Fruit fly (Drosophila melanogaster): ENCODE results near the gene CG10375.

CG10375 gene

DNA sequence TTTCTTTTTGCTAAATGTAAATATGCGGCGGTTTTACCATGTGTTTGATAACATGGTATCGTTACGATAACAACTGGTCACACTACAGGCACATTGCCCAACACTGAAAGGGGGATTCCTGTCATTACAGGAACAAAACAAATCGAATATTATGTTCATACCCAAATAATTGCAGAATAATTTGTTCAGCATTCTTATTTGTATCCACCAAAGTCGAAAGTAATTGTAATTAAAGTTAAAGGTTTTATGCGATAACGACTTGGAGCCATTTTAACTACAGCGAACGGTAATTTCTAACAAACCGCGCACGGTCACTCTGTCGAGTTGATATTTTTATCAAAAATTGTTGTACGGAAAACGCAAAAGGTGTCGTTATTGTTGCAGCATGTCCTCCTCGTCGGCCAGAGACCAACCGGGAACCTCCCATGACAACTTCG is at the start of gene CG10375, which contains the start of gene CG10214 (continued):
- TF ChIP-seq caup (GFP tag; optimal IDR thresholded peaks at IDR 0.05; ENCODE audit: severe bottlenecking): peak; percentile 70
- peak; percentile 44 for TF ChIP-seq Nf-YB (GFP tag; optimal IDR thresholded peaks at IDR 0.05)
- peak; percentile 64 for TF ChIP-seq CG11398 (GFP tag; optimal IDR thresholded peaks at IDR 0.05)
- TF ChIP-seq ato (GFP tag; IDR thresholded peaks at IDR 0.05; ENCODE audit: partially characterized antibody): no peak
- 0 out of 3 replicates have a peak, but pooled peaks have one; percentile 18 for TF ChIP-seq CG14860 (GFP tag; IDR thresholded peaks at IDR 0.05; ENCODE audit: partially characterized antibody)
- TF ChIP-seq ATbp (GFP tag; optimal IDR thresholded peaks at IDR 0.05): no peak
- TF ChIP-seq CG2202 (tag; optimal IDR thresholded peaks at IDR 0.05): peak; percentile 32
- peak; percentile 73 for TF ChIP-seq CG10654 (GFP tag; optimal IDR thresholded peaks at IDR 0.05)
- peak; percentile 76 for TF ChIP-seq Bteb2 (GFP tag; optimal IDR thresholded peaks at IDR 0.05)
- TF ChIP-seq gfzf (GFP tag; optimal IDR thresholded peaks at IDR 0.05): peak; percentile 94
- peak; percentile 65 for TF ChIP-seq Mad (GFP tag; optimal IDR thresholded peaks at IDR 0.05)
- TF ChIP-seq CG4707 (GFP tag; optimal IDR thresholded peaks at IDR 0.05): peak; percentile 17
- TF ChIP-seq CG5245 (GFP tag; optimal IDR thresholded peaks at IDR 0.05): peak; percentile 42
- TF ChIP-seq chinmo (GFP tag; IDR thresholded peaks at IDR 0.05; ENCODE audit: partially characterized antibody): no peak
- TF ChIP-seq CG8359 (GFP tag; optimal IDR thresholded peaks at IDR 0.05; ENCODE audit: borderline replicate concordance): no peak
- peak; percentile 55 for TF ChIP-seq CG12299 (tag; optimal IDR thresholded peaks at IDR 0.05)
- no peak for TF ChIP-seq CG10321 (GFP tag; IDR thresholded peaks at IDR 0.05)
- peak; percentile 37 for TF ChIP-seq bigmax (GFP tag; optimal IDR thresholded peaks at IDR 0.05)
- TF ChIP-seq tap (tag; optimal IDR thresholded peaks at IDR 0.05): peak; percentile 58
- TF ChIP-seq zen (tag; optimal IDR thresholded peaks at IDR 0.05): peak; percentile 78
- peak; percentile 50 for TF ChIP-seq CG16813 (GFP tag; IDR thresholded peaks at IDR 0.05; ENCODE audit: partially characterized antibody)
- TF ChIP-seq CG3995 (GFP tag; optimal IDR thresholded peaks at IDR 0.05): peak; percentile 72
- no peak for TF ChIP-seq aop (GFP tag; IDR thresholded peaks at IDR 0.05)
- peak; percentile 82 for TF ChIP-seq her (GFP tag; optimal IDR thresholded peaks at IDR 0.05)
- peak; percentile 88 for TF ChIP-seq stwl (tag; optimal IDR thresholded peaks at IDR 0.05)
- peak; percentile 50 for TF ChIP-seq al (GFP tag; IDR thresholded peaks at IDR 0.05)
- peak; percentile 75 for TF ChIP-seq Abd-B (GFP tag; optimal IDR thresholded peaks at IDR 0.05)
- TF ChIP-seq Deaf1 (tag; optimal IDR thresholded peaks at IDR 0.05): no peak
- TF ChIP-seq shn (GFP tag; optimal IDR thresholded peaks at IDR 0.05): peak; percentile 83
- peak; percentile 68 for TF ChIP-seq CG14441 (GFP tag; IDR thresholded peaks at IDR 0.05)
- TF ChIP-seq mam (GFP tag; optimal IDR thresholded peaks at IDR 0.05): peak; percentile 87
- peak; percentile 75 for TF ChIP-seq Rfx (GFP tag; IDR thresholded peaks at IDR 0.05)
- TF ChIP-seq CG32532 (GFP tag; IDR thresholded peaks at IDR 0.05): peak; percentile 59; the same call in 1 of the 2 replicates
- no peak for TF ChIP-seq usp (GFP tag; optimal IDR thresholded peaks at IDR 0.05)
- TF ChIP-seq CG4282 (GFP tag; optimal IDR thresholded peaks at IDR 0.05): peak; percentile 63
- peak; percentile 48 for TF ChIP-seq p53 (GFP tag; optimal IDR thresholded peaks at IDR 0.05)
- peak; percentile 23; the same call in 1 of the 2 replicates for TF ChIP-seq CG10959 (GFP tag; IDR thresholded peaks at IDR 0.05)
- TF ChIP-seq ken (GFP tag; IDR thresholded peaks at IDR 0.05): peak; percentile 43; the same call in 1 of the 3 replicates
- peak; percentile 93 for TF ChIP-seq Sin3A (optimal IDR thresholded peaks at IDR 0.05)
- TF ChIP-seq CG8281 (tag; optimal IDR thresholded peaks at IDR 0.05): no peak
- TF ChIP-seq dan (GFP tag; IDR thresholded peaks at IDR 0.05): no peak
- TF ChIP-seq CG6813 (GFP tag; optimal IDR thresholded peaks at IDR 0.05): no peak
- TF ChIP-seq CG11456 (GFP tag; IDR thresholded peaks at IDR 0.05): no peak
- TF ChIP-seq ap (GFP tag; IDR thresholded peaks at IDR 0.05): no peak
- TF ChIP-seq CG17802 (tag; optimal IDR thresholded peaks at IDR 0.05): peak; percentile 35
- TF ChIP-seq disco-r (GFP tag; optimal IDR thresholded peaks at IDR 0.05): peak; percentile 59
- peak; percentile 10 for TF ChIP-seq Atf-2 (GFP tag; optimal IDR thresholded peaks at IDR 0.05)
- TF ChIP-seq CG6765 (GFP tag; optimal IDR thresholded peaks at IDR 0.05): peak; percentile 7
- TF ChIP-seq eve (GFP tag; optimal IDR thresholded peaks at IDR 0.05): no peak
- peak; percentile 44; the same call in 1 of the 2 replicates for TF ChIP-seq HLH3B (GFP tag; IDR thresholded peaks at IDR 0.05)
- peak; percentile 26 for TF ChIP-seq fd96Cb (tag; optimal IDR thresholded peaks at IDR 0.05)

All from whole organism, embryonic.